Fruit fly (Drosophila melanogaster) whole organism, pupa: ENCODE results near the gene Hsc70-2.

Source experiments
- CG14655 ChIP-seq: fragments of 200-800 bp; sonication (Bioruptor generic); optimal IDR thresholded peaks from 3 replicates; lab custom pipeline; 2017; ENCODE audit warnings: mild to moderate bottlenecking, missing biosample characterization, missing genetic modification reagents, missing genetic modification characterization
- CG32121 ChIP-seq: fragments of 200-800 bp; sonication (Bioruptor generic); IDR thresholded peaks from 2 replicates; pipeline ENCODE4 v1.3.6; 2022; ENCODE audit warnings: missing biosample characterization, missing genetic modification characterization
- CG34367 ChIP-seq: fragments of 200-800 bp; sonication (Bioruptor generic); optimal IDR thresholded peaks from 2 replicates; lab custom pipeline; 2018; ENCODE audit warnings: missing biosample characterization, mild to moderate bottlenecking, missing genetic modification characterization
- CG4496 ChIP-seq: fragments of 200-800 bp; sonication (Bioruptor generic); IDR thresholded peaks from 3 replicates; pipeline ENCODE4 v1.3.6; 2022; ENCODE audit warnings: missing biosample characterization, missing genetic modification characterization
- CG8301 ChIP-seq: fragments of 200-800 bp; sonication (Bioruptor generic); optimal IDR thresholded peaks from 2 replicates; lab custom pipeline; 2018; ENCODE audit warnings: missing biosample characterization, mild to moderate bottlenecking, missing genetic modification characterization
- CG9948 ChIP-seq: fragments of 200-800 bp; sonication (Bioruptor generic); optimal IDR thresholded peaks from 2 replicates; lab custom pipeline; 2018; ENCODE audit warnings: missing biosample characterization, mild to moderate bottlenecking, missing genetic modification characterization, moderate library complexity
- D1 ChIP-seq: fragments of 200-800 bp; sonication (Bioruptor generic); optimal IDR thresholded peaks from 2 replicates; lab custom pipeline; 2018; ENCODE audit warnings: missing biosample characterization, mild to moderate bottlenecking, missing genetic modification characterization, moderate library complexity
- EcR ChIP-seq: fragments of 200-800 bp; sonication (Bioruptor generic); optimal IDR thresholded peaks from 3 replicates; lab custom pipeline; 2019; ENCODE audit warnings: missing biosample characterization, missing genetic modification characterization, mild to moderate bottlenecking, moderate library complexity, missing genetic modification reagents
- Snoo ChIP-seq: fragments of 200-800 bp; sonication (Bioruptor generic); optimal IDR thresholded peaks from 3 replicates; lab custom pipeline; 2017; ENCODE audit warnings: missing biosample characterization, mild to moderate bottlenecking, missing genetic modification characterization, inconsistent platforms
- fd96Ca ChIP-seq: fragments of 200-800 bp; sonication (Bioruptor generic); IDR thresholded peaks from 3 replicates; pipeline ENCODE4 v1.3.6; 2022; ENCODE audit warnings: missing biosample characterization, missing genetic modification characterization
- rn ChIP-seq: fragments of 200-800 bp; sonication (Bioruptor generic); IDR thresholded peaks from 2 replicates; pipeline ENCODE4 v1.3.6; 2022; ENCODE audit warnings: missing biosample characterization, missing genetic modification characterization

- TF ChIP-seq fd96Ca (GFP tag; lab: Robert Waterston, UW), result no peak
- TF ChIP-seq rn, result no peak
- TF ChIP-seq EcR (GFP tag; lab: Kevin White, UChicago), result no peak
- TF ChIP-seq D1 (tag; lab: Kevin White, UChicago), result no peak
- no peak for TF ChIP-seq CG34367 (tag; lab: Kevin White, UChicago)
- TF ChIP-seq CG9948 (tag; lab: Kevin White, UChicago), result no peak
- peak; percentile 14; the same call in 1 of the 2 replicates for TF ChIP-seq CG32121 (GFP tag; lab: Robert Waterston, UW)
- TF ChIP-seq CG4496, result no peak
- TF ChIP-seq CG8301 (tag; lab: Kevin White, UChicago), result no peak
- no peak for TF ChIP-seq Snoo
- no peak for TF ChIP-seq CG14655
Measured at dm6 chr3R:13032323-13032722, 12.2 kb upstream of the Hsc70-2 start, which contains the start of gene ry.
